Fruit fly (Drosophila melanogaster) whole organism, embryonic: Measurements from ENCODE around the gene CG4382.

Source experiments
- Atf6 ChIP-seq: fragments of 200-800 bp; sonication (Bioruptor generic); IDR thresholded peaks from 2 replicates; pipeline ENCODE4 v1.3.6; 2022; ENCODE audit warnings: missing biosample characterization, missing genetic modification characterization
- Awh ChIP-seq: fragments of 200-800 bp; sonication (Bioruptor generic); IDR thresholded peaks from 2 replicates; pipeline ENCODE4, ENCODE4 v1.3.6; 2022; ENCODE audit warnings: missing biosample characterization, missing genetic modification characterization
- CG10366 ChIP-seq: fragments of 200-800 bp; sonication (Bioruptor generic); IDR thresholded peaks from 2 replicates; pipeline ENCODE4 v1.3.6; 2022; ENCODE audit warnings: missing biosample characterization, missing genetic modification characterization
- CG10565 ChIP-seq: fragments of 200-800 bp; sonication (Bioruptor generic); optimal IDR thresholded peaks from 3 replicates; lab custom pipeline; 2016; ENCODE audit warnings: missing biosample characterization, mild to moderate bottlenecking, missing genetic modification characterization
- CG11247 ChIP-seq: fragments of 200-800 bp; sonication (Bioruptor generic); IDR thresholded peaks from 2 replicates; pipeline ENCODE4 v1.3.6; 2022; ENCODE audit warnings: missing biosample characterization, missing genetic modification characterization
- CG11456 ChIP-seq: fragments of 200-800 bp; sonication (Bioruptor generic); IDR thresholded peaks from 3 replicates; pipeline ENCODE4 v1.3.6; 2022; ENCODE audit warnings: missing biosample characterization, missing genetic modification characterization
- CG12236 ChIP-seq: fragments of 200-800 bp; sonication (Bioruptor generic); optimal IDR thresholded peaks from 2 replicates; lab custom pipeline; 2016; ENCODE audit warnings: missing biosample characterization, missing genetic modification characterization
- CG13296 ChIP-seq: fragments of 200-800 bp; sonication (Bioruptor generic); optimal IDR thresholded peaks from 3 replicates; lab custom pipeline; 2018; ENCODE audit warnings: missing biosample characterization, mild to moderate bottlenecking, missing genetic modification characterization
- CG1602 ChIP-seq: fragments of 200-800 bp; sonication (Bioruptor generic); optimal IDR thresholded peaks from 3 replicates; lab custom pipeline; 2016; ENCODE audit warnings: missing biosample characterization, missing genetic modification characterization
- CG16863 ChIP-seq: fragments of 200-800 bp; sonication (Bioruptor generic); optimal IDR thresholded peaks from 3 replicates; lab custom pipeline; 2016; ENCODE audit warnings: missing biosample characterization, missing genetic modification characterization
- CG17612 ChIP-seq: fragments of 200-800 bp; sonication (Bioruptor generic); IDR thresholded peaks from 2 replicates; pipeline ENCODE4 v1.3.6; 2022; ENCODE audit warnings: missing biosample characterization, missing genetic modification characterization
- CG2120 ChIP-seq: fragments of 200-800 bp; sonication (Bioruptor generic); optimal IDR thresholded peaks from 3 replicates; lab custom pipeline; 2016; ENCODE audit warnings: missing biosample characterization, missing genetic modification characterization
- CG2875 ChIP-seq: fragments of 200-800 bp; sonication (Bioruptor generic); optimal IDR thresholded peaks from 2 replicates; lab custom pipeline; 2017; ENCODE audit warnings: missing biosample characterization, mild to moderate bottlenecking, missing genetic modification characterization, missing genetic modification reagents
- CG31365 ChIP-seq: fragments of 200-800 bp; sonication (Bioruptor generic); optimal IDR thresholded peaks from 2 replicates; lab custom pipeline; 2018; ENCODE audit warnings: missing biosample characterization, mild to moderate bottlenecking, missing genetic modification characterization
- CG4617 ChIP-seq: fragments of 200-800 bp; sonication (Bioruptor generic); optimal IDR thresholded peaks from 3 replicates; lab custom pipeline; 2016; ENCODE audit warnings: missing biosample characterization, missing genetic modification characterization, borderline replicate concordance
- CG6254 ChIP-seq: fragments of 200-800 bp; sonication (Bioruptor generic); optimal IDR thresholded peaks from 3 replicates; lab custom pipeline; 2017; ENCODE audit warnings: mild to moderate bottlenecking, missing biosample characterization, missing genetic modification reagents, missing genetic modification characterization
- CG6854 ChIP-seq: fragments of 200-800 bp; sonication (Bioruptor generic); optimal IDR thresholded peaks from 3 replicates; lab custom pipeline; 2017; ENCODE audit warnings: missing biosample characterization, mild to moderate bottlenecking, missing genetic modification characterization
- CG8924 ChIP-seq: fragments of 200-800 bp; optimal IDR thresholded peaks from 3 replicates; lab custom pipeline; 2019; ENCODE audit warnings: missing biosample characterization, mild to moderate bottlenecking, missing genetic modification characterization, moderate library complexity
- Deaf1 ChIP-seq: fragments of 200-800 bp; optimal IDR thresholded peaks from 3 replicates; lab custom pipeline; 2019; ENCODE audit warnings: missing biosample characterization, mild to moderate bottlenecking, missing genetic modification characterization, moderate library complexity
- E2f1 ChIP-seq: fragments of 200-800 bp; sonication (Bioruptor generic); IDR thresholded peaks from 2 replicates; pipeline ENCODE4 v1.3.6; 2022; ENCODE audit warnings: missing biosample characterization, missing genetic modification characterization
- ERR ChIP-seq: fragments of 200-800 bp; sonication (Bioruptor generic); optimal IDR thresholded peaks from 2 replicates; lab custom pipeline; 2016; ENCODE audit warnings: missing biosample characterization, missing genetic modification characterization
- Gug ChIP-seq: fragments of 200-800 bp; sonication (Bioruptor generic); IDR thresholded peaks from 4 replicates; pipeline ENCODE4 v1.3.6; 2022; ENCODE audit warnings: missing biosample characterization, missing genetic modification characterization
- MTF-1 ChIP-seq: fragments of 200-800 bp; sonication (Bioruptor generic); optimal IDR thresholded peaks from 2 replicates; lab custom pipeline; 2018; ENCODE audit warnings: missing biosample characterization, mild to moderate bottlenecking, missing genetic modification characterization, borderline replicate concordance
- Neu2 ChIP-seq: fragments of 200-800 bp; sonication (Bioruptor generic); optimal IDR thresholded peaks from 3 replicates; lab custom pipeline; 2016; ENCODE audit warnings: missing biosample characterization, missing genetic modification characterization, borderline replicate concordance
- Nf-YC ChIP-seq: fragments of 200-800 bp; optimal IDR thresholded peaks from 3 replicates; lab custom pipeline; 2019; ENCODE audit warnings: missing biosample characterization, mild to moderate bottlenecking, missing genetic modification characterization, moderate library complexity
- TFAM ChIP-seq: fragments of 200-800 bp; sonication (Bioruptor generic); optimal IDR thresholded peaks from 2 replicates; lab custom pipeline; 2017; ENCODE audit warnings: missing biosample characterization, missing genetic modification characterization, inconsistent platforms
- Tbp ChIP-seq: fragments of >200 bp; optimal IDR thresholded peaks from 2 replicates; lab custom pipeline; 2018; ENCODE audit warnings: missing biosample characterization, missing genetic modification characterization
- Vsx1 ChIP-seq: fragments of 200-800 bp; sonication (Bioruptor generic); optimal IDR thresholded peaks from 2 replicates; lab custom pipeline; 2017; ENCODE audit warnings: missing biosample characterization, mild to moderate bottlenecking, missing genetic modification characterization, missing genetic modification reagents
- al ChIP-seq: fragments of 200-800 bp; sonication (Bioruptor generic); IDR thresholded peaks from 2 replicates; pipeline ENCODE4 v1.3.6; 2022; ENCODE audit warnings: missing biosample characterization, missing genetic modification characterization
- bsh ChIP-seq, 2 experiments: fragments of 200-800 bp; sonication (Bioruptor generic); optimal IDR thresholded peaks; 2 replicates each; lab custom pipeline; 2017 to 2018; ENCODE audit warnings: mild to moderate bottlenecking in 2 of 2, missing biosample characterization in 2 of 2, missing genetic modification characterization in 2 of 2, moderate library complexity in 1 of 2
- gcm ChIP-seq: fragments of 200-800 bp; sonication (Bioruptor generic); optimal IDR thresholded peaks from 2 replicates; lab custom pipeline; 2019; ENCODE audit warnings: missing biosample characterization, mild to moderate bottlenecking, missing genetic modification characterization, moderate library complexity
- grn ChIP-seq: fragments of 200-800 bp; sonication (Bioruptor generic); optimal IDR thresholded peaks from 3 replicates; lab custom pipeline; 2017; ENCODE audit warnings: missing biosample characterization, missing genetic modification characterization
- jigr1 ChIP-seq: fragments of 200-800 bp; sonication (Bioruptor generic); IDR thresholded peaks from 3 replicates; pipeline ENCODE4 v1.3.6; 2022; ENCODE audit warnings: missing biosample characterization, missing genetic modification characterization
- knrl ChIP-seq: fragments of 200-800 bp; sonication (Bioruptor generic); IDR thresholded peaks from 3 replicates; pipeline ENCODE4 v1.3.6; 2022; ENCODE audit warnings: missing biosample characterization, missing genetic modification characterization; ENCODE audit not compliant: partially characterized antibody
- lmd ChIP-seq: fragments of 200-800 bp; sonication (Bioruptor generic); IDR thresholded peaks from 2 replicates; pipeline ENCODE4 v1.3.6; 2022; ENCODE audit warnings: missing biosample characterization, missing genetic modification characterization
- nom ChIP-seq: fragments of 200-800 bp; sonication (Bioruptor generic); optimal IDR thresholded peaks from 2 replicates; lab custom pipeline; 2017; ENCODE audit warnings: missing biosample characterization, missing genetic modification characterization, mild to moderate bottlenecking, moderate library complexity, missing genetic modification reagents
- pzg ChIP-seq: fragments of 200-800 bp; sonication (Bioruptor generic); optimal IDR thresholded peaks from 3 replicates; lab custom pipeline; 2018; ENCODE audit warnings: missing biosample characterization, mild to moderate bottlenecking, missing genetic modification characterization, moderate library complexity
- run ChIP-seq: fragments of 200-800 bp; sonication (Bioruptor generic); optimal IDR thresholded peaks from 3 replicates; lab custom pipeline; 2018; ENCODE audit warnings: missing biosample characterization, mild to moderate bottlenecking, missing genetic modification characterization
- sd ChIP-seq: fragments of 200-800 bp; sonication (Bioruptor generic); optimal IDR thresholded peaks from 3 replicates; lab custom pipeline; 2018; ENCODE audit warnings: missing biosample characterization, mild to moderate bottlenecking, missing genetic modification characterization, moderate library complexity
- sens ChIP-seq: fragments of 200-800 bp; sonication (Bioruptor generic); peaks from one replicate; lab custom pipeline; 2016; ENCODE audit warnings: missing biosample characterization, missing genetic modification characterization
- sens-2 ChIP-seq: fragments of 200-800 bp; sonication (Bioruptor generic); IDR thresholded peaks from 2 replicates; pipeline ENCODE4 v1.3.6; 2022; ENCODE audit warnings: missing biosample characterization, missing genetic modification characterization
- sug ChIP-seq: fragments of 200-800 bp; optimal IDR thresholded peaks from 2 replicates; lab custom pipeline; 2019; ENCODE audit warnings: missing biosample characterization, mild to moderate bottlenecking, missing genetic modification characterization, moderate library complexity
- unc-4 ChIP-seq: fragments of 200-800 bp; sonication (Bioruptor generic); IDR thresholded peaks from 2 replicates; pipeline ENCODE4 v1.3.6; 2022; ENCODE audit warnings: missing biosample characterization, missing genetic modification characterization; ENCODE audit not compliant: partially characterized antibody
- vnd ChIP-seq: fragments of 200-800 bp; sonication (Bioruptor generic); IDR thresholded peaks from 3 replicates; pipeline ENCODE4 v1.3.6; 2022; ENCODE audit warnings: missing biosample characterization, missing genetic modification characterization; ENCODE audit not compliant: partially characterized antibody
- wor ChIP-seq: fragments of 200-800 bp; sonication (Bioruptor generic); IDR thresholded peaks from 2 replicates; pipeline ENCODE4 v1.3.6; 2022; ENCODE audit warnings: missing biosample characterization, missing genetic modification characterization
- z ChIP-seq: fragments of 200-800 bp; sonication (Bioruptor generic); IDR thresholded peaks from 3 replicates; pipeline ENCODE4 v1.3.6; 2022; ENCODE audit warnings: missing biosample characterization, missing genetic modification characterization

Gene CG4382

dm6 chr2L:9609337-9609856 lies 8.7 kb upstream of the CG4382 start (continued):
- TF ChIP-seq CG1602, result no peak
- no peak for TF ChIP-seq bsh (GFP tag; optimal IDR thresholded peaks at IDR 0.05; lab: Kevin White, UChicago)
- no peak for TF ChIP-seq Nf-YC
- no peak for TF ChIP-seq gcm (GFP tag; lab: Kevin White, UChicago)
- peak; percentile 86 for TF ChIP-seq grn (GFP tag; lab: Kevin White, UChicago)
- TF ChIP-seq nom, result no peak
- peak; percentile 6 for TF ChIP-seq sd (tag; lab: Kevin White, UChicago)
- TF ChIP-seq ERR (GFP tag; lab: Kevin White, UChicago), result no peak
- peak; percentile 33 for TF ChIP-seq Deaf1
- 0 out of 3 replicates have a peak, but pooled peaks have one; percentile 20 for TF ChIP-seq CG11456 (GFP tag; lab: Robert Waterston, UW)
- TF ChIP-seq CG6854 (GFP tag; lab: Kevin White, UChicago), result no peak
- TF ChIP-seq CG4617 (GFP tag; lab: Kevin White, UChicago), result no peak
- no peak for TF ChIP-seq sens (GFP tag; lab: Kevin White, UChicago)
- no peak for TF ChIP-seq CG12236 (GFP tag; lab: Kevin White, UChicago)
- no peak for TF ChIP-seq CG13296 (GFP tag; lab: Kevin White, UChicago)
- no peak for TF ChIP-seq Vsx1
- TF ChIP-seq wor (GFP tag; lab: Robert Waterston, UW), result no peak
- no peak for TF ChIP-seq sug (tag; lab: Kevin White, UChicago)
- TF ChIP-seq unc-4, result no peak
- no peak for TF ChIP-seq CG16863 (GFP tag; lab: Kevin White, UChicago)
- no peak for TF ChIP-seq jigr1
- no peak for TF ChIP-seq CG2120 (GFP tag; lab: Kevin White, UChicago)
- no peak for TF ChIP-seq CG6254 (GFP tag; lab: Kevin White, UChicago)
- TF ChIP-seq pzg (GFP tag; lab: Kevin White, UChicago), result no peak
- TF ChIP-seq vnd (GFP tag; lab: Robert Waterston, UW), result no peak
- no peak for TF ChIP-seq CG10565 (GFP tag; lab: Kevin White, UChicago)
- no peak for TF ChIP-seq lmd
- TF ChIP-seq Atf6 (GFP tag; lab: Robert Waterston, UW), result no peak
- TF ChIP-seq sens-2 (GFP tag; lab: Robert Waterston, UW), result no peak
- TF ChIP-seq E2f1 (GFP tag; lab: Robert Waterston, UW), result no peak
- TF ChIP-seq Neu2, result no peak
- no peak for TF ChIP-seq Tbp
- 0 out of 2 replicates have a peak, but pooled peaks have one; percentile 5 for TF ChIP-seq Awh
- TF ChIP-seq TFAM (GFP tag; lab: Kevin White, UChicago), result no peak
- no peak for TF ChIP-seq CG31365
- TF ChIP-seq knrl, result no peak
- no peak for TF ChIP-seq CG11247 (GFP tag; lab: Robert Waterston, UW)
- no peak for TF ChIP-seq CG2875 (GFP tag; lab: Kevin White, UChicago)
- 0 out of 3 replicates have a peak, but pooled peaks have one; percentile 51 for TF ChIP-seq z
- no peak for TF ChIP-seq MTF-1 (GFP tag; lab: Kevin White, UChicago)
- TF ChIP-seq CG8924 (tag; lab: Kevin White, UChicago), result no peak
- TF ChIP-seq CG17612 (GFP tag; lab: Robert Waterston, UW), result no peak
- no peak for TF ChIP-seq CG10366
- TF ChIP-seq Gug (GFP tag; lab: Robert Waterston, UW), result no peak
- no peak for TF ChIP-seq run (tag; lab: Kevin White, UChicago)
- TF ChIP-seq al, result no peak
